Fruit fly (Drosophila melanogaster) whole organism, embryonic: ENCODE data around the gene PIG-L.

ENCODE experiments used
- BtbVII ChIP-seq: fragments of 200-800 bp; sonication (Bioruptor generic); optimal IDR thresholded peaks from 3 replicates; lab custom pipeline; 2017; ENCODE audit warnings: missing biosample characterization, mild to moderate bottlenecking, missing genetic modification characterization
- CG10209 ChIP-seq: fragments of 200-800 bp; sonication (Bioruptor generic); optimal IDR thresholded peaks from 3 replicates; lab custom pipeline; 2017; ENCODE audit warnings: missing biosample characterization, mild to moderate bottlenecking, missing genetic modification characterization, missing genetic modification reagents
- CG12744 ChIP-seq: fragments of 200-800 bp; sonication (Bioruptor generic); optimal IDR thresholded peaks from 2 replicates; lab custom pipeline; 2016; ENCODE audit warnings: missing biosample characterization, missing genetic modification characterization
- CG13123 ChIP-seq: fragments of 200-800 bp; sonication (Bioruptor generic); optimal IDR thresholded peaks from 2 replicates; lab custom pipeline; 2016; ENCODE audit warnings: missing biosample characterization, missing genetic modification characterization
- CG14710 ChIP-seq: fragments of 200-800 bp; sonication (Bioruptor generic); optimal IDR thresholded peaks from 3 replicates; lab custom pipeline; 2019; ENCODE audit warnings: missing biosample characterization, mild to moderate bottlenecking, missing genetic modification characterization, moderate library complexity
- CG15073 ChIP-seq: fragments of 200-800 bp; sonication (Bioruptor generic); optimal IDR thresholded peaks from 2 replicates; lab custom pipeline; 2016; ENCODE audit warnings: missing biosample characterization, missing genetic modification characterization
- CG1647 ChIP-seq: fragments of 200-800 bp; sonication (Bioruptor generic); optimal IDR thresholded peaks from 3 replicates; lab custom pipeline; 2016; ENCODE audit warnings: missing biosample characterization, missing genetic modification characterization
- CG16815 ChIP-seq: fragments of 200-800 bp; sonication (Bioruptor generic); optimal IDR thresholded peaks from 3 replicates; lab custom pipeline; 2017; ENCODE audit warnings: missing biosample characterization, mild to moderate bottlenecking, missing genetic modification characterization
- CG17186 ChIP-seq: fragments of 200-800 bp; sonication (Bioruptor generic); optimal IDR thresholded peaks from 3 replicates; lab custom pipeline; 2017; ENCODE audit warnings: missing biosample characterization, missing genetic modification reagents, missing genetic modification characterization
- CG17361 ChIP-seq: fragments of 200-800 bp; sonication (Bioruptor generic); IDR thresholded peaks from 3 replicates; pipeline ENCODE4 v1.3.6; 2022; ENCODE audit warnings: missing biosample characterization, missing genetic modification characterization
- CG17829 ChIP-seq: fragments of 200-800 bp; optimal IDR thresholded peaks from 2 replicates; lab custom pipeline; 2019; ENCODE audit warnings: missing biosample characterization, mild to moderate bottlenecking, missing genetic modification characterization, moderate library complexity
- CG2120 ChIP-seq: fragments of 200-800 bp; sonication (Bioruptor generic); optimal IDR thresholded peaks from 3 replicates; lab custom pipeline; 2016; ENCODE audit warnings: missing biosample characterization, missing genetic modification characterization
- CG2202 ChIP-seq: fragments of 200-800 bp; sonication (Bioruptor generic); optimal IDR thresholded peaks from 2 replicates; lab custom pipeline; 2018; ENCODE audit warnings: missing biosample characterization, mild to moderate bottlenecking, missing genetic modification characterization
- CG2678 ChIP-seq: fragments of 200-800 bp; sonication (Bioruptor generic); optimal IDR thresholded peaks from 3 replicates; lab custom pipeline; 2019; ENCODE audit warnings: missing biosample characterization, mild to moderate bottlenecking, missing genetic modification characterization, moderate library complexity
- CG31365 ChIP-seq: fragments of 200-800 bp; sonication (Bioruptor generic); optimal IDR thresholded peaks from 2 replicates; lab custom pipeline; 2018; ENCODE audit warnings: missing biosample characterization, mild to moderate bottlenecking, missing genetic modification characterization
- CG31388 ChIP-seq: fragments of 200-800 bp; sonication (Bioruptor generic); optimal IDR thresholded peaks from 2 replicates; lab custom pipeline; 2016; ENCODE audit warnings: missing biosample characterization, missing genetic modification characterization
- CG32767 ChIP-seq: fragments of 200-800 bp; sonication (Bioruptor generic); IDR thresholded peaks from 2 replicates; pipeline ENCODE4 v1.3.6; 2022; ENCODE audit warnings: missing biosample characterization, missing genetic modification characterization
- CG34224 ChIP-seq: fragments of 200-800 bp; sonication (Bioruptor generic); IDR thresholded peaks from 3 replicates; pipeline ENCODE4 v1.3.6; 2022; ENCODE audit warnings: missing biosample characterization, missing genetic modification characterization; ENCODE audit not compliant: partially characterized antibody
- CG5180 ChIP-seq: fragments of 200-800 bp; sonication (Bioruptor generic); optimal IDR thresholded peaks from 3 replicates; lab custom pipeline; 2017; ENCODE audit warnings: missing biosample characterization, missing genetic modification characterization, mild to moderate bottlenecking, moderate library complexity, missing genetic modification reagents
- CG6254 ChIP-seq: fragments of 200-800 bp; sonication (Bioruptor generic); optimal IDR thresholded peaks from 3 replicates; lab custom pipeline; 2017; ENCODE audit warnings: mild to moderate bottlenecking, missing biosample characterization, missing genetic modification reagents, missing genetic modification characterization
- CG7928 ChIP-seq: fragments of 200-800 bp; sonication (Bioruptor generic); optimal IDR thresholded peaks from 2 replicates; lab custom pipeline; 2017; ENCODE audit warnings: missing biosample characterization, mild to moderate bottlenecking, missing genetic modification characterization
- Camta ChIP-seq: fragments of 200-800 bp; sonication (Bioruptor generic); optimal IDR thresholded peaks from 2 replicates; lab custom pipeline; 2016; ENCODE audit warnings: missing biosample characterization, missing genetic modification characterization
- GATAe ChIP-seq: fragments of 200-800 bp; sonication (Bioruptor generic); conservative IDR thresholded peaks from 2 replicates; pipeline ENCODE4 v1.3.6; 2022; ENCODE audit warnings: missing biosample characterization, missing genetic modification characterization
- HmgZ ChIP-seq: fragments of 200-800 bp; sonication (Bioruptor generic); optimal IDR thresholded peaks from 2 replicates; lab custom pipeline; 2018; ENCODE audit warnings: missing biosample characterization, mild to moderate bottlenecking, missing genetic modification characterization
- Lim3 ChIP-seq: fragments of 200-800 bp; sonication (Bioruptor generic); IDR thresholded peaks from 2 replicates; pipeline ENCODE4 v1.3.6; 2022; ENCODE audit warnings: missing biosample characterization, missing genetic modification characterization
- NFAT ChIP-seq: fragments of 200-800 bp; sonication (Bioruptor generic); IDR thresholded peaks from 2 replicates; pipeline ENCODE4 v1.3.6; 2022; ENCODE audit warnings: missing biosample characterization, missing genetic modification characterization
- NfI ChIP-seq: fragments of 200-800 bp; sonication (Bioruptor generic); optimal IDR thresholded peaks from 3 replicates; lab custom pipeline; 2018; ENCODE audit warnings: missing biosample characterization, mild to moderate bottlenecking, missing genetic modification characterization, moderate library complexity
- Scr ChIP-seq: fragments of 200-800 bp; sonication (Bioruptor generic); IDR thresholded peaks from 2 replicates; pipeline ENCODE4 v1.3.6; 2022; ENCODE audit warnings: missing biosample characterization, missing genetic modification characterization; ENCODE audit not compliant: partially characterized antibody
- Six4 ChIP-seq: fragments of 200-800 bp; sonication (Bioruptor generic); optimal IDR thresholded peaks from 2 replicates; lab custom pipeline; 2016; ENCODE audit warnings: missing biosample characterization, missing genetic modification characterization
- Sox100B ChIP-seq: fragments of 200-800 bp; sonication (Bioruptor generic); optimal IDR thresholded peaks from 3 replicates; lab custom pipeline; 2018; ENCODE audit warnings: missing biosample characterization, mild to moderate bottlenecking, missing genetic modification characterization
- abd-A ChIP-seq: fragments of 200-800 bp; sonication (Bioruptor generic); optimal IDR thresholded peaks from 3 replicates; lab custom pipeline; 2019; ENCODE audit warnings: missing biosample characterization, mild to moderate bottlenecking, missing genetic modification characterization, moderate library complexity
- bowl ChIP-seq: fragments of 200-800 bp; sonication (Bioruptor generic); IDR thresholded peaks from 2 replicates; pipeline ENCODE4 v1.3.6; 2022; ENCODE audit warnings: missing biosample characterization, missing genetic modification characterization
- cato ChIP-seq: fragments of 200-800 bp; sonication (Bioruptor generic); optimal IDR thresholded peaks from 2 replicates; lab custom pipeline; 2016; ENCODE audit warnings: missing biosample characterization, missing genetic modification characterization, borderline replicate concordance
- ci ChIP-seq: fragments of 200-800 bp; sonication (Bioruptor generic); IDR thresholded peaks from 3 replicates; pipeline ENCODE4 v1.3.6; 2022; ENCODE audit warnings: missing biosample characterization, missing genetic modification characterization
- croc ChIP-seq: fragments of 200-800 bp; sonication (Bioruptor generic); conservative IDR thresholded peaks from 3 replicates; pipeline ENCODE4 v1.3.6; 2022; ENCODE audit warnings: missing biosample characterization, missing genetic modification characterization
- dmrt99B ChIP-seq: fragments of 200-800 bp; sonication (Bioruptor generic); optimal IDR thresholded peaks from 2 replicates; lab custom pipeline; 2018; ENCODE audit warnings: missing biosample characterization, mild to moderate bottlenecking, missing genetic modification characterization, moderate library complexity
- dpn ChIP-seq, 2 experiments: fragments of 200-800 bp; sonication (Bioruptor generic); optimal IDR thresholded peaks; 3 replicates each; lab custom pipeline; 2016; ENCODE audit warnings: missing biosample characterization in 2 of 2, missing genetic modification characterization in 2 of 2
- fru ChIP-seq: fragments of >200 bp; optimal IDR thresholded peaks from 2 replicates; lab custom pipeline; 2017
- gcm2 ChIP-seq: fragments of 200-800 bp; sonication (Bioruptor generic); optimal IDR thresholded peaks from 2 replicates; lab custom pipeline; 2016; ENCODE audit warnings: missing biosample characterization, missing genetic modification characterization
- gem ChIP-seq: fragments of 200-800 bp; sonication (Bioruptor generic); optimal IDR thresholded peaks from 2 replicates; lab custom pipeline; 2019; ENCODE audit warnings: missing biosample characterization, mild to moderate bottlenecking, missing genetic modification characterization, moderate library complexity
- hth ChIP-seq: fragments of >200 bp; optimal IDR thresholded peaks from 2 replicates; lab custom pipeline; 2017; ENCODE audit warnings: inconsistent platforms
- klu ChIP-seq: fragments of 200-800 bp; sonication (Bioruptor generic); IDR thresholded peaks from 2 replicates; pipeline ENCODE4 v1.3.6; 2022; ENCODE audit warnings: missing biosample characterization, missing genetic modification characterization
- nmo ChIP-seq: fragments of 200-800 bp; sonication (Bioruptor generic); optimal IDR thresholded peaks from 2 replicates; lab custom pipeline; 2018; ENCODE audit warnings: missing biosample characterization, mild to moderate bottlenecking, missing genetic modification characterization, moderate library complexity
- otp ChIP-seq: fragments of 200-800 bp; sonication (Bioruptor generic); IDR thresholded peaks from 3 replicates; pipeline ENCODE4, ENCODE4 v1.3.6; 2022; ENCODE audit warnings: missing biosample characterization, missing genetic modification characterization
- ranshi ChIP-seq: fragments of 200-800 bp; sonication (Bioruptor generic); IDR thresholded peaks from 2 replicates; pipeline ENCODE4 v1.3.6; 2022; ENCODE audit warnings: missing biosample characterization, missing genetic modification characterization
- sna ChIP-seq: fragments of 200-800 bp; sonication (Bioruptor generic); IDR thresholded peaks from 2 replicates; pipeline ENCODE4 v1.3.6; 2022; ENCODE audit warnings: missing biosample characterization, missing genetic modification characterization; ENCODE audit not compliant: partially characterized antibody
- sr ChIP-seq: fragments of 200-800 bp; sonication (Bioruptor generic); IDR thresholded peaks from 3 replicates; pipeline ENCODE4 v1.3.6; 2022; ENCODE audit warnings: missing biosample characterization, missing genetic modification characterization
- ssp ChIP-seq: fragments of 200-800 bp; sonication (Bioruptor generic); IDR thresholded peaks from 2 replicates; pipeline ENCODE4 v1.3.6; 2022; ENCODE audit warnings: missing biosample characterization, missing genetic modification characterization
- trh ChIP-seq: fragments of 200-800 bp; sonication (Bioruptor generic); optimal IDR thresholded peaks from 2 replicates; lab custom pipeline; 2016; ENCODE audit warnings: missing biosample characterization, missing genetic modification characterization
- z ChIP-seq: fragments of 200-800 bp; sonication (Bioruptor generic); IDR thresholded peaks from 3 replicates; pipeline ENCODE4 v1.3.6; 2022; ENCODE audit warnings: missing biosample characterization, missing genetic modification characterization
- zfh1 ChIP-seq: fragments of 200-800 bp; sonication (Bioruptor generic); IDR thresholded peaks from 3 replicates; pipeline ENCODE4 v1.3.6; 2022; ENCODE audit warnings: missing biosample characterization, missing genetic modification characterization

PIG-L gene

DNA sequence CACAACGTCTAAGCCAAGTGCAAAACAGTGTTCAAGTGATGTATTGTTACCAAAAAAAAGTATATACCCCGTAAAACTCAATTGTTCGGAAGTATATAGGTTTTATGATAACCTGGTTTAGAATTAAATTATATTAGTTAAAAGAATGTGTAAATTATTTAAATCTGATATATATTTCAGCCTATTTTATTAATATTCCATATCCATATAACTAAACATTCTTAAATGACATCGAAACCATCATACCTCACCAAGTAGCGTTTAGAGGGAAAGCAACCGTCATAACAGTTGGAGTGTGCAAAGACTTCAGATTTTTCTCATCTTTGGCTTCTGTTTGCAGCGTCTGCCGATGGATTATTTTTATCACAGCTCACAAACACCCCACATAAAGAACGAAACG, 21.7 kb downstream of the PIG-L start (continued):
- no peak for TF ChIP-seq z
- no peak for TF ChIP-seq CG12744
- TF ChIP-seq CG6254 (GFP tag; lab: Kevin White, UChicago) = peak; percentile 42
- TF ChIP-seq hth = no peak
- peak; percentile 11 for TF ChIP-seq cato (GFP tag; lab: Kevin White, UChicago)
- TF ChIP-seq CG1647 (GFP tag; lab: Kevin White, UChicago) = no peak
- peak; percentile 88 for TF ChIP-seq CG2678 (tag; lab: Kevin White, UChicago)
- TF ChIP-seq ranshi (GFP tag; lab: Robert Waterston, UW) = peak; percentile 83; the same call in 1 of the 2 replicates
- peak; percentile 42; the same call in 1 of the 2 replicates for TF ChIP-seq bowl (GFP tag; lab: Robert Waterston, UW)
- TF ChIP-seq CG32767 (GFP tag; lab: Robert Waterston, UW) = peak; percentile 76
- peak; percentile 89 for TF ChIP-seq zfh1 (GFP tag; lab: Robert Waterston, UW)
- peak; percentile 91 for TF ChIP-seq CG17829 (tag; lab: Kevin White, UChicago)
- TF ChIP-seq CG16815 (GFP tag; lab: Kevin White, UChicago) = peak; percentile 69
- TF ChIP-seq CG2202 (tag; lab: Kevin White, UChicago) = peak; percentile 60
- TF ChIP-seq ssp (GFP tag; lab: Robert Waterston, UW) = peak; percentile 69
- peak; percentile 44 for TF ChIP-seq BtbVII (GFP tag; lab: Kevin White, UChicago)
- peak; percentile 54 for TF ChIP-seq HmgZ (tag; lab: Kevin White, UChicago)
- TF ChIP-seq CG17361 = peak; percentile 82
- no peak for TF ChIP-seq CG31365
- no peak for TF ChIP-seq sr (GFP tag; lab: Robert Waterston, UW)
- TF ChIP-seq CG5180 (GFP tag; lab: Kevin White, UChicago) = peak; percentile 36
- peak; percentile 30 for TF ChIP-seq abd-A
- TF ChIP-seq CG10209 = peak; percentile 73
- TF ChIP-seq Sox100B (GFP tag; lab: Kevin White, UChicago) = peak; percentile 77
- peak; percentile 67 for TF ChIP-seq NfI (GFP tag; lab: Kevin White, UChicago)
- TF ChIP-seq gcm2 (GFP tag; lab: Kevin White, UChicago) = no peak
- TF ChIP-seq nmo (GFP tag; lab: Kevin White, UChicago) = peak; percentile 86
- TF ChIP-seq CG31388 (GFP tag; lab: Kevin White, UChicago) = peak; percentile 12
- peak; percentile 63 for TF ChIP-seq CG2120 (GFP tag; lab: Kevin White, UChicago)
- TF ChIP-seq trh = no peak
- peak; percentile 21 for TF ChIP-seq CG13123
- no peak for TF ChIP-seq CG34224 (GFP tag; lab: Robert Waterston, UW)
- TF ChIP-seq GATAe = no peak
- TF ChIP-seq fru (lab: Kevin White, UChicago) = no peak
- peak; percentile 76 for TF ChIP-seq ci (GFP tag; lab: Robert Waterston, UW)
- no peak for TF ChIP-seq Camta
- TF ChIP-seq Scr (GFP tag; lab: Robert Waterston, UW) = no peak
- TF ChIP-seq dpn (GFP tag; optimal IDR thresholded peaks at IDR 0.05; lab: Kevin White, UChicago) = peak in 1 of 2 experiments; percentile 73
- peak; percentile 90 for TF ChIP-seq dmrt99B (tag; lab: Kevin White, UChicago)
- TF ChIP-seq otp (GFP tag; lab: Robert Waterston, UW) = peak; percentile 85
- TF ChIP-seq CG15073 (GFP tag; lab: Kevin White, UChicago) = peak; percentile 21
- TF ChIP-seq CG17186 (GFP tag; lab: Kevin White, UChicago) = no peak
- peak; percentile 50; the same call in 1 of the 2 replicates for TF ChIP-seq Lim3 (GFP tag; lab: Robert Waterston, UW)
- TF ChIP-seq klu = peak; percentile 52; the same call in 1 of the 2 replicates
- TF ChIP-seq Six4 = peak; percentile 58
- TF ChIP-seq CG14710 (tag; lab: Kevin White, UChicago) = peak; percentile 84
- peak; percentile 35 for TF ChIP-seq CG7928 (GFP tag; lab: Kevin White, UChicago)
- TF ChIP-seq croc (GFP tag; lab: Robert Waterston, UW) = peak; percentile 42; the same call in 2 of the 3 replicates
- TF ChIP-seq sna (GFP tag; lab: Robert Waterston, UW) = no peak
- TF ChIP-seq NFAT = no peak; the same call in 1 of the 2 replicates
- peak; percentile 92 for TF ChIP-seq gem (tag; lab: Kevin White, UChicago)
